Fruit fly (Drosophila melanogaster) whole organism: ENCODE results near the gene Cypl.

Experiments used
- CG8478 ChIP-seq: fragments of >200 bp; optimal IDR thresholded peaks from 2 replicates; lab custom pipeline; 2018; ENCODE audit warnings: inconsistent platforms
- Dll ChIP-seq: fragments of >200 bp; optimal IDR thresholded peaks from 2 replicates; lab custom pipeline; 2017
- EcR ChIP-seq, 2 experiments: fragments of >200 bp; optimal IDR thresholded peaks; 2 replicates each; lab custom pipeline; 2017; ENCODE audit warnings: missing biosample characterization in 2 of 2, missing genetic modification characterization in 2 of 2, missing genetic modification reagents in 2 of 2
- pan ChIP-seq: fragments of >200 bp; optimal IDR thresholded peaks from 2 replicates; lab custom pipeline; 2017
- psq ChIP-seq: fragments of >200 bp; optimal IDR thresholded peaks from 2 replicates; lab custom pipeline; 2017
- usp ChIP-seq: fragments of >200 bp; optimal IDR thresholded peaks from 2 replicates; lab custom pipeline; 2017; ENCODE audit warnings: missing biosample characterization, missing genetic modification characterization, mixed read lengths

dm6 chr3L:520465-521216 lies 22.1 kb downstream of the Cypl start:
- TF ChIP-seq Dll (lab: Kevin White, UChicago): no peak
- TF ChIP-seq usp (GFP tag; lab: Kevin White, UChicago): no peak
- no peak for TF ChIP-seq psq
- no peak for TF ChIP-seq CG8478 (lab: Kevin White, UChicago)
- no peak for TF ChIP-seq pan (lab: Kevin White, UChicago)
- no peak for TF ChIP-seq EcR (GFP tag; optimal IDR thresholded peaks at IDR 0.05; lab: Kevin White, UChicago)
